Worm (Caenorhabditis elegans): ENCODE data around the gene T14B4.9.

T14B4.9 gene

DNA sequence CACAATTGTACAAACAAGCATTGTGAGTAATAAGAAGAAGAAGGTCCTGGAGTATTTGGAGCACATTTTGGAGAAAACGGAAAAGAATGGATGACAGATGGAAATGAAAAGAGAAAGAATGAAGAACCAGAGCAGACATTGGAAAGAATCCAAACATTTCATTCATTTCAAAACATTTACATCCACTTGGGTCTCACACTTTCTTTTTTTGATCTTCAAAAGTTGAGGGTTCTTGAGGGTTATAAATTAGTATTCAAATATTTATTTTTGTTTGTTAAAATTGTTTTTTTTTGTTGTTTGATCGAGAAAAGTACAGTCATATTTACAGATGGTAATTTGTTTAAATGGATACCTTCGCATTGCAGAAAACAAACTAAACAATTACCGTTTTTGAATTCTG, at the start of gene T14B4.9:
Gene T14B4.9, minus strand, starts transcription at position 101 of the 400 bp plus-strand sequence.
- TF ChIP-seq lin-32 (GFP tag; optimal IDR thresholded peaks at IDR 0.05) (no peak), sptf-1 (tag; optimal IDR thresholded peaks at IDR 0.05) (no peak), mep-1 (tag; optimal IDR thresholded peaks at IDR 0.05) (no peak), cnd-1 (tag; optimal IDR thresholded peaks at IDR 0.05) (no peak), elt-1 (tag; optimal IDR thresholded peaks at IDR 0.05; ENCODE audit: borderline replicate concordance, insufficient read depth) (no peak), ham-2 (GFP tag; optimal IDR thresholded peaks at IDR 0.05) (no peak)

DNA sequence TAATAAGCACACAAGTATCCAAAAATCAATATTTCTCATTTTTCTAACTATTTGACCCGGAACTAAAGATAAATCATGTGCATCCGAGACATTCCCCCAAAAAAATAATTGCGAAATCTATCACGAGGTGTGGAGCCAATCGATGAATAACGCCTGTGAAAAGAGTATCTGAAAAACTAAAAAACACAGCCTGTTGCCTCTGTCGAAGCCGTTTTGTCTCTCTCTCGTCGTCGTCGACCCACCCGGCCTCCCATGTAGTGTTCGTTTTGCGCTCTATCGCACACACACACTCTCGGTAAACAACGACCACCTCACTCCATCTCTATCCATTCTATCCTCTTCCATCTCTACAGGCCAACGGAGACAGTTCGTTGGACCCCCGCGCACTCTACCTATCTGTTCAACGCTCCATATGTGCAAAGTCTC, 49.1 kb upstream of the T14B4.9 start:
- TF ChIP-seq lin-32 (GFP tag; optimal IDR thresholded peaks at IDR 0.05) (no peak), blmp-1 (tag; optimal IDR thresholded peaks at IDR 0.05) (no peak), sptf-1 (tag; optimal IDR thresholded peaks at IDR 0.05) (peak; percentile 40), snpc-4 (tag; optimal IDR thresholded peaks at IDR 0.05) (no peak), hlh-1 (tag; optimal IDR thresholded peaks at IDR 0.05) (peak; percentile 9), mep-1 (tag; optimal IDR thresholded peaks at IDR 0.05) (peak; percentile 8), ceh-39 (tag; optimal IDR thresholded peaks at IDR 0.05) (peak; percentile 19), cnd-1 (tag; optimal IDR thresholded peaks at IDR 0.05) (peak; percentile 36), ztf-11 (tag; optimal IDR thresholded peaks at IDR 0.05) (no peak), pha-4 (tag; optimal IDR thresholded peaks at IDR 0.05) (peak; percentile 71), elt-1 (tag; optimal IDR thresholded peaks at IDR 0.05; ENCODE audit: borderline replicate concordance, insufficient read depth) (no peak)

DNA sequence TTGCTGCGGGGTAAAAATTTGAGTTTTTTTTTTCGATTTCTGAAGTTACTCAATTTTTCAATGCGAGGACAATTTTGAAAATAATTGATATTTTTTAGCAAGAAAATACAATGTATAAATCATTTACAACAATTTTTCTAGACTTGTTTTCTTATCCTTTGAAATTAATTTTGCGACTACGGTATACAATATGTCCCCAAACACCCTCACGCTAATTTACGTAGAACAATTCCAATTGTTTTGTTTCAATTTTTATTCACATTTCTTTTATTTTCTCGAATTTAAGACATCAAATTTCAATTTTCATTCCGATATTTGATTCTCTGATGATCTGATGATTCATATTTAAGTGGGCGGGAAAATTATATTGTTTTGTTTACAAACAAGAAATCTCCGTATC, 48.4 kb upstream of the T14B4.9 start:
- TF ChIP-seq drap-1 (GFP tag; optimal IDR thresholded peaks at IDR 0.05) (no peak), M03D4.4 (tag; optimal IDR thresholded peaks at IDR 0.05) (no peak), pha-4 (tag; optimal IDR thresholded peaks at IDR 0.05) (no peak), lin-13 (tag; optimal IDR thresholded peaks at IDR 0.05) (no peak), cnd-1 (tag; optimal IDR thresholded peaks at IDR 0.05) (no peak), elt-1 (tag; optimal IDR thresholded peaks at IDR 0.05; ENCODE audit: borderline replicate concordance, insufficient read depth) (no peak), mep-1 (tag; optimal IDR thresholded peaks at IDR 0.05) (no peak), nhr-28 (tag; optimal IDR thresholded peaks at IDR 0.05) (no peak), lin-32 (GFP tag; optimal IDR thresholded peaks at IDR 0.05) (no peak), tbx-8 (GFP tag; optimal IDR thresholded peaks at IDR 0.05) (no peak), mls-2 (tag; optimal IDR thresholded peaks at IDR 0.05) (no peak), nhr-2 (tag; optimal IDR thresholded peaks at IDR 0.05) (no peak), lsy-2 (tag; optimal IDR thresholded peaks at IDR 0.05) (no peak), nhr-76 (tag; optimal IDR thresholded peaks at IDR 0.05) (no peak), sem-2 (GFP tag; optimal IDR thresholded peaks at IDR 0.05) (no peak), mab-5 (tag; optimal IDR thresholded peaks at IDR 0.05) (no peak), zip-8 (tag; optimal IDR thresholded peaks at IDR 0.05) (no peak), ceh-39 (tag; optimal IDR thresholded peaks at IDR 0.05) (no peak), ham-2 (GFP tag; optimal IDR thresholded peaks at IDR 0.05) (no peak), snpc-4 (tag; optimal IDR thresholded peaks at IDR 0.05) (no peak)

DNA sequence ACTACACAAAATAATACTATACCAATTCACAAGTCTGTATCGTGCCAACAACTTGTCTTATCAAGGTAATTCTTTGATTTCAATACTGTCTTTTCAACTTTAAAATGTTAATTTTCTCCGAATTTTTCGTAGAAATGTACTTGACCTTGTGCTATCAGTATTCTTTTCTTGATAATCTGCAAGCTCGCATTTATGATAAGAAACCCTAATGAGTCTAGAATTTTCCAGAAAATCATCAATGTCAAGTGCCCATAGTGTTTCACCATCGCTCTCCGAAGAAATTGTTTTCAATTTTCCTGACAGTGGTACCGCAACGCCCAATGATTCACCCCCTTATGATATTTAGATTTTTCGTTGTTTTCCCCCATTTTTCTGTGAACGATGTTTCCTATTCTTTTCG, 47.6 kb upstream of the T14B4.9 start:
- TF ChIP-seq ces-1 (GFP tag; optimal IDR thresholded peaks at IDR 0.05): no peak
- no peak for TF ChIP-seq snpc-4 (tag; optimal IDR thresholded peaks at IDR 0.05)
- TF ChIP-seq tbx-8 (GFP tag; optimal IDR thresholded peaks at IDR 0.05): no peak
- TF ChIP-seq zip-8 (tag; optimal IDR thresholded peaks at IDR 0.05): no peak
- no peak for TF ChIP-seq nhr-2 (tag; optimal IDR thresholded peaks at IDR 0.05)
- no peak for TF ChIP-seq unc-120 (tag; optimal IDR thresholded peaks at IDR 0.05; ENCODE audit: poor library complexity, severe bottlenecking)
- no peak for TF ChIP-seq ceh-83 (GFP tag; optimal IDR thresholded peaks at IDR 0.05)

DNA sequence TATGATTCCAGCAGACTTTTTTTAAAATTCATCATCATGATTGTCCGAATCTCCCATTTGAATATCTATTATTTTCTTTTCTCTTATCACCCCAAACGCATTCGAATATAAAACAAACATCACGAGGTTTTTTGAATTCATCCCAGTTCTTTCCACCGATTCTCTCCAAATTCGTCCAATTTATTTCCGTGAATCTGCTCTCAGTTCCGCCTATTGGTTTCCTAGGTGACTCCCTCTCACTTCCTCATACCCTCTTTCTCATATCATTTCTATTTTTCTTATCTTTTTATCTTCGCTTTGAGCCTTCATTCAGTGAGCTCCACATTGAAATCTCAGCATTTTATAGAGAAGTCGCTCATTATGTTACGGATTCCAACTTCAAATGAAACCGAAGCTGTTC, 45.5 kb upstream of the T14B4.9 start, which contains the start of gene T13C2.7:
Gene T13C2.7, plus strand, starts transcription at position 301 of the 400 bp plus-strand sequence.
- TF ChIP-seq M03D4.4 (tag; optimal IDR thresholded peaks at IDR 0.05): no peak
- TF ChIP-seq mep-1 (tag; optimal IDR thresholded peaks at IDR 0.05): no peak
- TF ChIP-seq nhr-12 (tag; optimal IDR thresholded peaks at IDR 0.05): no peak
- TF ChIP-seq mls-2 (tag; optimal IDR thresholded peaks at IDR 0.05): no peak
- TF ChIP-seq drap-1 (GFP tag; optimal IDR thresholded peaks at IDR 0.05): no peak
- no peak for TF ChIP-seq mab-5 (tag; optimal IDR thresholded peaks at IDR 0.05)
- no peak for TF ChIP-seq ztf-11 (tag; optimal IDR thresholded peaks at IDR 0.05)
- TF ChIP-seq sptf-1 (tag; optimal IDR thresholded peaks at IDR 0.05): no peak
- TF ChIP-seq elt-3 (tag; optimal IDR thresholded peaks at IDR 0.05): no peak
- TF ChIP-seq ces-1 (GFP tag; optimal IDR thresholded peaks at IDR 0.05): no peak
- TF ChIP-seq snpc-4 (tag; optimal IDR thresholded peaks at IDR 0.05): no peak
- TF ChIP-seq unc-62 (GFP tag; optimal IDR thresholded peaks at IDR 0.05): no peak
- no peak for TF ChIP-seq unc-120 (tag; optimal IDR thresholded peaks at IDR 0.05; ENCODE audit: poor library complexity, severe bottlenecking)
- no peak for TF ChIP-seq nhr-2 (tag; optimal IDR thresholded peaks at IDR 0.05)
- no peak for TF ChIP-seq nhr-28 (tag; optimal IDR thresholded peaks at IDR 0.05)

All from whole organism, mixed stage, embryonic.